Fruit fly (Drosophila melanogaster) whole organism, embryonic: Measurements from ENCODE around the gene Mco1.
A peak's percentile ranks its signal among the peaks of the same experiment; 100 is the strongest.

ENCODE experiments used
- Abd-B ChIP-seq: fragments of 200-800 bp; sonication (Bioruptor generic); optimal IDR thresholded peaks from 2 replicates; lab custom pipeline; 2018; ENCODE audit warnings: missing biosample characterization, mild to moderate bottlenecking, missing genetic modification characterization, moderate library complexity
- CG10147 ChIP-seq: fragments of 200-800 bp; sonication (Bioruptor generic); optimal IDR thresholded peaks from 2 replicates; lab custom pipeline; 2019; ENCODE audit warnings: missing biosample characterization, mild to moderate bottlenecking, missing genetic modification characterization, moderate library complexity
- CG10543 ChIP-seq: fragments of 200-800 bp; sonication (Bioruptor generic); optimal IDR thresholded peaks from 3 replicates; lab custom pipeline; 2017; ENCODE audit warnings: missing biosample characterization, mild to moderate bottlenecking, missing genetic modification characterization, moderate library complexity
- CG10654 ChIP-seq: fragments of 200-800 bp; sonication (Bioruptor generic); optimal IDR thresholded peaks from 2 replicates; lab custom pipeline; 2016; ENCODE audit warnings: missing biosample characterization, missing genetic modification characterization
- CG11398 ChIP-seq: fragments of 200-800 bp; sonication (Bioruptor generic); optimal IDR thresholded peaks from 2 replicates; lab custom pipeline; 2016; ENCODE audit warnings: missing biosample characterization, missing genetic modification characterization
- CG12071 ChIP-seq: fragments of 200-800 bp; sonication (Bioruptor generic); optimal IDR thresholded peaks from 3 replicates; lab custom pipeline; 2018; ENCODE audit warnings: missing biosample characterization, mild to moderate bottlenecking, missing genetic modification characterization
- CG12155 ChIP-seq: fragments of 200-800 bp; sonication (Bioruptor generic); optimal IDR thresholded peaks from 3 replicates; lab custom pipeline; 2016; ENCODE audit warnings: missing biosample characterization, missing genetic modification characterization
- CG14050 ChIP-seq: fragments of 200-800 bp; sonication (Bioruptor generic); IDR thresholded peaks from 3 replicates; pipeline ENCODE4 v1.3.6; 2022; ENCODE audit warnings: missing biosample characterization, missing genetic modification characterization
- CG15479 ChIP-seq: fragments of 200-800 bp; sonication (Bioruptor generic); optimal IDR thresholded peaks from 3 replicates; lab custom pipeline; 2019; ENCODE audit warnings: missing biosample characterization, mild to moderate bottlenecking, missing genetic modification characterization, moderate library complexity
- CG16779 ChIP-seq: fragments of 200-800 bp; sonication (Bioruptor generic); IDR thresholded peaks from 2 replicates; pipeline ENCODE4 v1.3.6; 2022; ENCODE audit warnings: missing biosample characterization, missing genetic modification characterization
- CG17361 ChIP-seq: fragments of 200-800 bp; sonication (Bioruptor generic); IDR thresholded peaks from 3 replicates; pipeline ENCODE4 v1.3.6; 2022; ENCODE audit warnings: missing biosample characterization, missing genetic modification characterization
- CG2889 ChIP-seq: fragments of 200-800 bp; sonication (Bioruptor generic); IDR thresholded peaks from 3 replicates; pipeline ENCODE4 v1.3.6; 2022; ENCODE audit warnings: missing biosample characterization, missing genetic modification characterization
- CG3995 ChIP-seq: fragments of 200-800 bp; sonication (Bioruptor generic); optimal IDR thresholded peaks from 3 replicates; lab custom pipeline; 2016; ENCODE audit warnings: missing biosample characterization, missing genetic modification characterization
- CG6175 ChIP-seq: fragments of 200-800 bp; sonication (Bioruptor generic); IDR thresholded peaks from 3 replicates; pipeline ENCODE4 v1.3.6; 2022; ENCODE audit warnings: missing biosample characterization, missing genetic modification characterization
- CG6689 ChIP-seq: fragments of 200-800 bp; sonication (Bioruptor generic); IDR thresholded peaks from 2 replicates; pipeline ENCODE4 v1.3.6; 2022; ENCODE audit warnings: missing biosample characterization, missing genetic modification characterization
- CG6765 ChIP-seq: fragments of 200-800 bp; sonication (Bioruptor generic); optimal IDR thresholded peaks from 3 replicates; lab custom pipeline; 2017; ENCODE audit warnings: missing biosample characterization, mild to moderate bottlenecking, missing genetic modification characterization
- CG7357 ChIP-seq: fragments of 200-800 bp; sonication (Bioruptor generic); IDR thresholded peaks from 3 replicates; pipeline ENCODE4 v1.3.6; 2022; ENCODE audit warnings: missing biosample characterization, missing genetic modification characterization
- CG8359 ChIP-seq: fragments of 200-800 bp; sonication (Bioruptor generic); optimal IDR thresholded peaks from 2 replicates; lab custom pipeline; 2017; ENCODE audit warnings: missing biosample characterization, mild to moderate bottlenecking, missing genetic modification characterization, borderline replicate concordance
- CG8924 ChIP-seq: fragments of 200-800 bp; optimal IDR thresholded peaks from 3 replicates; lab custom pipeline; 2019; ENCODE audit warnings: missing biosample characterization, mild to moderate bottlenecking, missing genetic modification characterization, moderate library complexity
- CG9215 ChIP-seq: fragments of 200-800 bp; sonication (Bioruptor generic); IDR thresholded peaks from 2 replicates; pipeline ENCODE4 v1.3.6; 2022; ENCODE audit warnings: missing biosample characterization, missing genetic modification characterization
- CG9437 ChIP-seq: fragments of 200-800 bp; sonication (Bioruptor generic); optimal IDR thresholded peaks from 2 replicates; lab custom pipeline; 2018; ENCODE audit warnings: missing biosample characterization, mild to moderate bottlenecking, missing genetic modification characterization
- CG9876 ChIP-seq: fragments of 200-800 bp; sonication (Bioruptor generic); optimal IDR thresholded peaks from 2 replicates; lab custom pipeline; 2016; ENCODE audit warnings: missing biosample characterization, missing genetic modification characterization
- D19A ChIP-seq: fragments of 200-800 bp; optimal IDR thresholded peaks from 3 replicates; lab custom pipeline; 2019; ENCODE audit warnings: missing biosample characterization, mild to moderate bottlenecking, missing genetic modification characterization, moderate library complexity
- Dad ChIP-seq: fragments of 200-800 bp; sonication (Bioruptor generic); optimal IDR thresholded peaks from 3 replicates; lab custom pipeline; 2016; ENCODE audit warnings: missing biosample characterization, missing genetic modification characterization
- Ets65A ChIP-seq: fragments of 200-800 bp; sonication (Bioruptor generic); peaks from one replicate; lab custom pipeline; 2016; ENCODE audit warnings: missing biosample characterization, missing genetic modification characterization
- Hand ChIP-seq: fragments of 200-800 bp; sonication (Bioruptor generic); optimal IDR thresholded peaks from 2 replicates; lab custom pipeline; 2017; ENCODE audit warnings: mild to moderate bottlenecking, missing biosample characterization, missing genetic modification reagents, missing genetic modification characterization
- Hsf ChIP-seq: fragments of 200-800 bp; sonication (Bioruptor generic); optimal IDR thresholded peaks from 3 replicates; lab custom pipeline; 2016; ENCODE audit warnings: missing biosample characterization, missing genetic modification characterization
- NC2β ChIP-seq: fragments of 200-800 bp; sonication (Bioruptor generic); optimal IDR thresholded peaks from 2 replicates; lab custom pipeline; 2016; ENCODE audit warnings: missing biosample characterization, missing genetic modification characterization
- NFAT ChIP-seq: fragments of 200-800 bp; sonication (Bioruptor generic); IDR thresholded peaks from 2 replicates; pipeline ENCODE4 v1.3.6; 2022; ENCODE audit warnings: missing biosample characterization, missing genetic modification characterization
- NfI ChIP-seq: fragments of 200-800 bp; sonication (Bioruptor generic); optimal IDR thresholded peaks from 3 replicates; lab custom pipeline; 2018; ENCODE audit warnings: missing biosample characterization, mild to moderate bottlenecking, missing genetic modification characterization, moderate library complexity
- Rfx ChIP-seq: fragments of 200-800 bp; sonication (Bioruptor generic); IDR thresholded peaks from 2 replicates; pipeline ENCODE4 v1.3.6; 2022; ENCODE audit warnings: missing biosample characterization, missing genetic modification characterization
- Sry-δ ChIP-seq: fragments of 200-800 bp; sonication (Bioruptor generic); optimal IDR thresholded peaks from 2 replicates; lab custom pipeline; 2016; ENCODE audit warnings: missing biosample characterization, missing genetic modification characterization
- Vsx1 ChIP-seq: fragments of 200-800 bp; sonication (Bioruptor generic); optimal IDR thresholded peaks from 2 replicates; lab custom pipeline; 2017; ENCODE audit warnings: missing biosample characterization, mild to moderate bottlenecking, missing genetic modification characterization, missing genetic modification reagents
- bigmax ChIP-seq: fragments of 200-800 bp; sonication (Bioruptor generic); optimal IDR thresholded peaks from 2 replicates; lab custom pipeline; 2018; ENCODE audit warnings: missing biosample characterization, mild to moderate bottlenecking, missing genetic modification characterization
- bowl ChIP-seq: fragments of 200-800 bp; sonication (Bioruptor generic); IDR thresholded peaks from 2 replicates; pipeline ENCODE4 v1.3.6; 2022; ENCODE audit warnings: missing biosample characterization, missing genetic modification characterization
- ci ChIP-seq: fragments of 200-800 bp; sonication (Bioruptor generic); IDR thresholded peaks from 3 replicates; pipeline ENCODE4 v1.3.6; 2022; ENCODE audit warnings: missing biosample characterization, missing genetic modification characterization
- corto ChIP-seq: fragments of 200-800 bp; sonication (Bioruptor generic); optimal IDR thresholded peaks from 2 replicates; lab custom pipeline; 2016; ENCODE audit warnings: missing biosample characterization, mild to moderate bottlenecking, missing genetic modification characterization, moderate library complexity
- danr ChIP-seq: fragments of 200-800 bp; sonication (Bioruptor generic); IDR thresholded peaks from 2 replicates; pipeline ENCODE4 v1.3.6; 2022; ENCODE audit warnings: missing biosample characterization, missing genetic modification characterization
- fd3F ChIP-seq: fragments of 200-800 bp; sonication (Bioruptor generic); optimal IDR thresholded peaks from 2 replicates; lab custom pipeline; 2018; ENCODE audit warnings: missing biosample characterization, mild to moderate bottlenecking, missing genetic modification characterization, moderate library complexity
- fd64A ChIP-seq: fragments of 200-800 bp; sonication (Bioruptor generic); optimal IDR thresholded peaks from 3 replicates; lab custom pipeline; 2018; ENCODE audit warnings: missing biosample characterization, mild to moderate bottlenecking, missing genetic modification characterization
- kay ChIP-seq: fragments of 200-800 bp; sonication (Bioruptor generic); optimal IDR thresholded peaks from 2 replicates; lab custom pipeline; 2016; ENCODE audit warnings: missing biosample characterization, missing genetic modification characterization
- ken ChIP-seq: fragments of 200-800 bp; sonication (Bioruptor generic); IDR thresholded peaks from 3 replicates; pipeline ENCODE4 v1.3.6; 2022; ENCODE audit warnings: missing biosample characterization, missing genetic modification characterization
- lilli ChIP-seq: fragments of 200-800 bp; sonication (Bioruptor generic); optimal IDR thresholded peaks from 3 replicates; lab custom pipeline; 2016; ENCODE audit warnings: missing biosample characterization, missing genetic modification characterization
- mirr ChIP-seq: fragments of 200-800 bp; sonication (Bioruptor generic); optimal IDR thresholded peaks from 3 replicates; lab custom pipeline; 2018; ENCODE audit warnings: missing biosample characterization, mild to moderate bottlenecking, missing genetic modification characterization
- pzg ChIP-seq: fragments of 200-800 bp; sonication (Bioruptor generic); optimal IDR thresholded peaks from 3 replicates; lab custom pipeline; 2018; ENCODE audit warnings: missing biosample characterization, mild to moderate bottlenecking, missing genetic modification characterization, moderate library complexity
- sob ChIP-seq: fragments of 200-800 bp; sonication (Bioruptor generic); IDR thresholded peaks from 2 replicates; pipeline ENCODE4 v1.3.6; 2022; ENCODE audit warnings: missing biosample characterization, missing genetic modification characterization
- sr ChIP-seq: fragments of 200-800 bp; sonication (Bioruptor generic); IDR thresholded peaks from 3 replicates; pipeline ENCODE4 v1.3.6; 2022; ENCODE audit warnings: missing biosample characterization, missing genetic modification characterization
- ttk ChIP-seq: fragments of 200-800 bp; sonication (Bioruptor generic); IDR thresholded peaks from 2 replicates; pipeline ENCODE4 v2.1.2; 2022; ENCODE audit warnings: missing biosample characterization, missing genetic modification characterization
- wdn ChIP-seq: fragments of 200-800 bp; sonication (Bioruptor generic); IDR thresholded peaks from 2 replicates; pipeline ENCODE4 v1.3.6; 2022; ENCODE audit warnings: missing biosample characterization, missing genetic modification characterization
- zfh1 ChIP-seq: fragments of 200-800 bp; sonication (Bioruptor generic); IDR thresholded peaks from 3 replicates; pipeline ENCODE4 v1.3.6; 2022; ENCODE audit warnings: missing biosample characterization, missing genetic modification characterization

The Mco1 gene

dm6 chr2L:9388013-9388605, 28.3 kb upstream of the Mco1 start (continued):
- TF ChIP-seq CG12155 (GFP tag; lab: Kevin White, UChicago), result peak; percentile 81
- no peak for TF ChIP-seq Hand (GFP tag; lab: Kevin White, UChicago)
- TF ChIP-seq CG14050 (GFP tag; lab: Robert Waterston, UW), result peak; percentile 50; the same call in 1 of the 3 replicates
- TF ChIP-seq Hsf (GFP tag; lab: Kevin White, UChicago), result peak; percentile 59
- peak; percentile 72 for TF ChIP-seq sob (GFP tag; lab: Robert Waterston, UW)
- 0 out of 2 replicates have a peak, but pooled peaks have one; percentile 16 for TF ChIP-seq ttk (GFP tag; lab: Robert Waterston, UW)
- TF ChIP-seq D19A (tag; lab: Kevin White, UChicago), result no peak
- no peak for TF ChIP-seq sr (GFP tag; lab: Robert Waterston, UW)
- TF ChIP-seq CG9215 (GFP tag; lab: Robert Waterston, UW), result peak; percentile 58
- peak; percentile 61 for TF ChIP-seq Abd-B (GFP tag; lab: Kevin White, UChicago)
- TF ChIP-seq Ets65A (GFP tag; lab: Kevin White, UChicago), result peak; percentile 96
- 0 out of 3 replicates have a peak, but pooled peaks have one; percentile 54 for TF ChIP-seq ken (GFP tag; lab: Robert Waterston, UW)
- TF ChIP-seq corto (GFP tag; lab: Kevin White, UChicago), result peak; percentile 75
- TF ChIP-seq wdn (GFP tag; lab: Robert Waterston, UW), result peak; percentile 69
- TF ChIP-seq lilli (GFP tag; lab: Kevin White, UChicago), result peak; percentile 88
- no peak for TF ChIP-seq Vsx1 (GFP tag; lab: Kevin White, UChicago)
- peak; percentile 51; the same call in 1 of the 3 replicates for TF ChIP-seq CG6175 (GFP tag; lab: Robert Waterston, UW)
- peak; percentile 47 for TF ChIP-seq CG10543 (GFP tag; lab: Kevin White, UChicago)
- TF ChIP-seq CG17361 (GFP tag; lab: Robert Waterston, UW), result peak; percentile 29; the same call in 1 of the 3 replicates
- TF ChIP-seq NfI, result peak; percentile 66
- peak; percentile 65 for TF ChIP-seq CG9876
- peak; percentile 29; the same call in 1 of the 2 replicates for TF ChIP-seq CG16779
- peak; percentile 29 for TF ChIP-seq NC2β (GFP tag; lab: Kevin White, UChicago)
- peak; percentile 32 for TF ChIP-seq CG15479 (GFP tag; lab: Kevin White, UChicago)
- TF ChIP-seq danr (GFP tag; lab: Robert Waterston, UW), result peak; percentile 52; the same call in 1 of the 2 replicates
- TF ChIP-seq CG6765 (GFP tag; lab: Kevin White, UChicago), result peak; percentile 20
- peak; percentile 4 for TF ChIP-seq kay (GFP tag; lab: Kevin White, UChicago)
- TF ChIP-seq CG7357 (GFP tag; lab: Robert Waterston, UW), result peak; percentile 69
- TF ChIP-seq Rfx (GFP tag; lab: Robert Waterston, UW), result peak; percentile 94
- peak; percentile 5 for TF ChIP-seq CG9437 (GFP tag; lab: Kevin White, UChicago)
- peak; percentile 29 for TF ChIP-seq CG10147 (GFP tag; lab: Kevin White, UChicago)
- no peak for TF ChIP-seq bowl (GFP tag; lab: Robert Waterston, UW)
- peak; percentile 58; the same call in 2 of the 3 replicates for TF ChIP-seq zfh1 (GFP tag; lab: Robert Waterston, UW)
- peak; percentile 75 for TF ChIP-seq CG12071 (GFP tag; lab: Kevin White, UChicago)
- TF ChIP-seq mirr (GFP tag; lab: Kevin White, UChicago), result peak; percentile 69
- peak; percentile 42 for TF ChIP-seq Dad (GFP tag; lab: Kevin White, UChicago)
- TF ChIP-seq CG6689, result peak; percentile 34; the same call in 1 of the 2 replicates
- TF ChIP-seq CG2889, result 0 out of 3 replicates have a peak, but pooled peaks have one; percentile 22
- no peak for TF ChIP-seq fd64A (GFP tag; lab: Kevin White, UChicago)
- TF ChIP-seq CG10654 (GFP tag; lab: Kevin White, UChicago), result peak; percentile 46
- TF ChIP-seq CG8924, result peak; percentile 51
- peak; percentile 56 for TF ChIP-seq CG3995 (GFP tag; lab: Kevin White, UChicago)
- TF ChIP-seq fd3F (GFP tag; lab: Kevin White, UChicago), result peak; percentile 66
- TF ChIP-seq bigmax (GFP tag; lab: Kevin White, UChicago), result no peak
- TF ChIP-seq CG8359 (GFP tag; lab: Kevin White, UChicago), result no peak
- peak; percentile 18 for TF ChIP-seq Sry-δ (GFP tag; lab: Kevin White, UChicago)
- peak; percentile 56 for TF ChIP-seq CG11398 (GFP tag; lab: Kevin White, UChicago)
- TF ChIP-seq ci (GFP tag; lab: Robert Waterston, UW), result 0 out of 3 replicates have a peak, but pooled peaks have one; percentile 32
- peak; percentile 86 for TF ChIP-seq NFAT (GFP tag; lab: Robert Waterston, UW)
- TF ChIP-seq pzg (GFP tag; lab: Kevin White, UChicago), result peak; percentile 6
